Fruit fly (Drosophila melanogaster) whole organism, embryonic: Measurements from ENCODE around the gene Tlk.

Experiments
- CG10321 ChIP-seq: fragments of 200-800 bp; sonication (Bioruptor generic); IDR thresholded peaks from 2 replicates; pipeline ENCODE4 v1.3.6; 2022; ENCODE audit warnings: missing biosample characterization, missing genetic modification characterization
- CG12155 ChIP-seq: fragments of 200-800 bp; sonication (Bioruptor generic); optimal IDR thresholded peaks from 3 replicates; lab custom pipeline; 2016; ENCODE audit warnings: missing biosample characterization, missing genetic modification characterization
- CG12236 ChIP-seq: fragments of 200-800 bp; sonication (Bioruptor generic); optimal IDR thresholded peaks from 2 replicates; lab custom pipeline; 2016; ENCODE audit warnings: missing biosample characterization, missing genetic modification characterization
- CG1233 ChIP-seq: fragments of 200-800 bp; sonication (Bioruptor generic); optimal IDR thresholded peaks from 4 replicates; lab custom pipeline; 2018; ENCODE audit warnings: missing biosample characterization, mild to moderate bottlenecking, missing genetic modification characterization
- CG12659 ChIP-seq: fragments of 200-800 bp; sonication (Bioruptor generic); optimal IDR thresholded peaks from 3 replicates; lab custom pipeline; 2017; ENCODE audit warnings: mild to moderate bottlenecking, missing biosample characterization, missing genetic modification reagents, missing genetic modification characterization
- CG15011 ChIP-seq: fragments of 200-800 bp; sonication (Bioruptor generic); optimal IDR thresholded peaks from 3 replicates; lab custom pipeline; 2018; ENCODE audit warnings: missing biosample characterization, mild to moderate bottlenecking, missing genetic modification characterization
- CG15601 ChIP-seq: fragments of 200-800 bp; sonication (Bioruptor generic); optimal IDR thresholded peaks from 3 replicates; lab custom pipeline; 2019; ENCODE audit warnings: missing biosample characterization, mild to moderate bottlenecking, missing genetic modification characterization, moderate library complexity
- CG16863 ChIP-seq: fragments of 200-800 bp; sonication (Bioruptor generic); optimal IDR thresholded peaks from 3 replicates; lab custom pipeline; 2016; ENCODE audit warnings: missing biosample characterization, missing genetic modification characterization
- CG18011 ChIP-seq: fragments of 200-800 bp; sonication (Bioruptor generic); optimal IDR thresholded peaks from 2 replicates; lab custom pipeline; 2017; ENCODE audit warnings: missing biosample characterization, missing genetic modification characterization, mild to moderate bottlenecking, moderate library complexity, missing genotype
- CG18262 ChIP-seq: fragments of 200-800 bp; optimal IDR thresholded peaks from 3 replicates; lab custom pipeline; 2019; ENCODE audit warnings: missing biosample characterization, mild to moderate bottlenecking, missing genetic modification characterization, moderate library complexity
- CG30020 ChIP-seq: fragments of 200-800 bp; optimal IDR thresholded peaks from 2 replicates; lab custom pipeline; 2019; ENCODE audit warnings: missing biosample characterization, mild to moderate bottlenecking, missing genetic modification characterization, moderate library complexity
- CG31388 ChIP-seq: fragments of 200-800 bp; sonication (Bioruptor generic); optimal IDR thresholded peaks from 2 replicates; lab custom pipeline; 2016; ENCODE audit warnings: missing biosample characterization, missing genetic modification characterization
- CG4404 ChIP-seq: fragments of 200-800 bp; sonication (Bioruptor generic); IDR thresholded peaks from 2 replicates; pipeline ENCODE4 v1.3.6; 2022; ENCODE audit warnings: missing biosample characterization, missing genetic modification characterization
- CG7556 ChIP-seq: fragments of 200-800 bp; sonication (Bioruptor generic); optimal IDR thresholded peaks from 2 replicates; lab custom pipeline; 2017; ENCODE audit warnings: missing biosample characterization, mild to moderate bottlenecking, missing genetic modification characterization
- CG7839 ChIP-seq: fragments of 200-800 bp; sonication (Bioruptor generic); optimal IDR thresholded peaks from 3 replicates; lab custom pipeline; 2018; ENCODE audit warnings: missing biosample characterization, mild to moderate bottlenecking, missing genetic modification characterization, moderate library complexity
- CrebB ChIP-seq: fragments of 200-800 bp; sonication (Bioruptor generic); optimal IDR thresholded peaks from 3 replicates; lab custom pipeline; 2018; ENCODE audit warnings: missing biosample characterization, mild to moderate bottlenecking, missing genetic modification characterization
- Dad ChIP-seq: fragments of 200-800 bp; sonication (Bioruptor generic); optimal IDR thresholded peaks from 3 replicates; lab custom pipeline; 2016; ENCODE audit warnings: missing biosample characterization, missing genetic modification characterization
- Elba2 ChIP-seq: fragments of 200-800 bp; sonication (Bioruptor generic); optimal IDR thresholded peaks from 3 replicates; lab custom pipeline; 2016; ENCODE audit warnings: missing biosample characterization, missing genetic modification characterization
- HLH3B ChIP-seq: fragments of 200-800 bp; sonication (Bioruptor generic); IDR thresholded peaks from 2 replicates; pipeline ENCODE4 v1.3.6; 2022; ENCODE audit warnings: missing biosample characterization, missing genetic modification characterization
- Hr78 ChIP-seq, 2 experiments: fragments of 200-800 bp in 1 of 2; fragments of >200 bp in 1 of 2; sonication (Bioruptor generic) in 1 of 2; optimal IDR thresholded peaks; 2 replicates each; lab custom pipeline; 2017 to 2019; ENCODE audit warnings: missing biosample characterization in 2 of 2, missing genetic modification characterization in 2 of 2, mild to moderate bottlenecking in 1 of 2, moderate library complexity in 1 of 2
- Jarid2 ChIP-seq: fragments of 200-800 bp; sonication (Bioruptor generic); optimal IDR thresholded peaks from 3 replicates; lab custom pipeline; 2017; ENCODE audit warnings: mild to moderate bottlenecking, missing biosample characterization, missing genetic modification reagents, missing genetic modification characterization
- Myb ChIP-seq: fragments of 200-800 bp; sonication (Bioruptor generic); optimal IDR thresholded peaks from 2 replicates; lab custom pipeline; 2016; ENCODE audit warnings: missing biosample characterization, missing genetic modification characterization
- Nf-YB ChIP-seq: fragments of 200-800 bp; sonication (Bioruptor generic); optimal IDR thresholded peaks from 3 replicates; lab custom pipeline; 2019; ENCODE audit warnings: missing biosample characterization, mild to moderate bottlenecking, missing genetic modification characterization, moderate library complexity
- Oli ChIP-seq: fragments of 200-800 bp; sonication (Bioruptor generic); optimal IDR thresholded peaks from 2 replicates; lab custom pipeline; 2018; ENCODE audit warnings: missing biosample characterization, mild to moderate bottlenecking, missing genetic modification characterization, moderate library complexity
- Rx ChIP-seq: fragments of 200-800 bp; sonication (Bioruptor generic); IDR thresholded peaks from 2 replicates; pipeline ENCODE4 v1.3.6; 2022; ENCODE audit warnings: missing biosample characterization, missing genetic modification characterization
- Sry-β ChIP-seq: fragments of 200-800 bp; sonication (Bioruptor generic); optimal IDR thresholded peaks from 2 replicates; lab custom pipeline; 2018; ENCODE audit warnings: missing biosample characterization, mild to moderate bottlenecking, missing genetic modification characterization, moderate library complexity
- abd-A ChIP-seq: fragments of 200-800 bp; sonication (Bioruptor generic); optimal IDR thresholded peaks from 3 replicates; lab custom pipeline; 2019; ENCODE audit warnings: missing biosample characterization, mild to moderate bottlenecking, missing genetic modification characterization, moderate library complexity
- bbx ChIP-seq: fragments of 200-800 bp; sonication (Bioruptor generic); IDR thresholded peaks from 2 replicates; pipeline ENCODE4 v1.3.6; 2022; ENCODE audit warnings: missing biosample characterization, missing genetic modification characterization; ENCODE audit not compliant: partially characterized antibody
- corto ChIP-seq: fragments of 200-800 bp; sonication (Bioruptor generic); optimal IDR thresholded peaks from 2 replicates; lab custom pipeline; 2016; ENCODE audit warnings: missing biosample characterization, mild to moderate bottlenecking, missing genetic modification characterization, moderate library complexity
- cwo ChIP-seq: fragments of 200-800 bp; sonication (Bioruptor generic); optimal IDR thresholded peaks from 3 replicates; lab custom pipeline; 2017; ENCODE audit warnings: missing biosample characterization, missing genetic modification characterization, mild to moderate bottlenecking, moderate library complexity, missing genetic modification reagents
- da ChIP-seq: fragments of 200-800 bp; sonication (Bioruptor generic); optimal IDR thresholded peaks from 2 replicates; lab custom pipeline; 2016; ENCODE audit warnings: missing biosample characterization, missing genetic modification characterization
- dmrt11E ChIP-seq: fragments of 200-800 bp; sonication (Bioruptor generic); optimal IDR thresholded peaks from 3 replicates; lab custom pipeline; 2018; ENCODE audit warnings: missing biosample characterization, mild to moderate bottlenecking, missing genetic modification characterization, moderate library complexity
- dpn ChIP-seq, 2 experiments: fragments of 200-800 bp; sonication (Bioruptor generic); optimal IDR thresholded peaks; 3 replicates each; lab custom pipeline; 2016; ENCODE audit warnings: missing biosample characterization in 2 of 2, missing genetic modification characterization in 2 of 2
- fu2 ChIP-seq: fragments of 200-800 bp; sonication (Bioruptor generic); optimal IDR thresholded peaks from 2 replicates; lab custom pipeline; 2016; ENCODE audit warnings: missing biosample characterization, missing genetic modification characterization
- gsb-n ChIP-seq: fragments of 200-800 bp; sonication (Bioruptor generic); optimal IDR thresholded peaks from 3 replicates; lab custom pipeline; 2018; ENCODE audit warnings: missing biosample characterization, mild to moderate bottlenecking, missing genetic modification characterization
- hth ChIP-seq: fragments of >200 bp; optimal IDR thresholded peaks from 2 replicates; lab custom pipeline; 2017; ENCODE audit warnings: inconsistent platforms
- insv ChIP-seq, 2 experiments: fragments of 200-800 bp; sonication (Bioruptor generic); optimal IDR thresholded peaks; 3 replicates each; lab custom pipeline; 2016 to 2018; ENCODE audit warnings: missing biosample characterization in 2 of 2, missing genetic modification characterization in 2 of 2
- inv ChIP-seq: fragments of 200-800 bp; sonication (Bioruptor generic); IDR thresholded peaks from 2 replicates; pipeline ENCODE4 v1.3.6; 2022; ENCODE audit warnings: missing biosample characterization, missing genetic modification characterization; ENCODE audit not compliant: partially characterized antibody
- kay ChIP-seq: fragments of 200-800 bp; sonication (Bioruptor generic); optimal IDR thresholded peaks from 2 replicates; lab custom pipeline; 2016; ENCODE audit warnings: missing biosample characterization, missing genetic modification characterization
- lab ChIP-seq: fragments of 200-800 bp; sonication (Bioruptor generic); optimal IDR thresholded peaks from 3 replicates; lab custom pipeline; 2017; ENCODE audit warnings: missing biosample characterization, missing genetic modification characterization, mild to moderate bottlenecking, moderate library complexity, missing genetic modification reagents
- nau ChIP-seq: fragments of 200-800 bp; sonication (Bioruptor generic); optimal IDR thresholded peaks from 3 replicates; lab custom pipeline; 2017; ENCODE audit warnings: missing biosample characterization, mild to moderate bottlenecking, missing genetic modification characterization, missing genetic modification reagents
- pan ChIP-seq, 4 experiments: fragments of >200 bp in 3 of 4; fragments of 200-800 bp in 1 of 4; sonication (Bioruptor generic) in 1 of 4; optimal IDR thresholded peaks in 3 of 4; IDR thresholded peaks in 1 of 4; 2 replicates each; pipeline versions ENCODE4 v1.3.6 to Lab custom; 2017 to 2022; ENCODE audit warnings: missing biosample characterization in 2 of 4, missing genetic modification characterization in 2 of 4, mixed read lengths in 1 of 4
- rib ChIP-seq: fragments of 200-800 bp; sonication (Bioruptor generic); IDR thresholded peaks from 2 replicates; pipeline ENCODE4 v1.3.6; 2022; ENCODE audit warnings: missing biosample characterization, missing genetic modification characterization
- sqz ChIP-seq: fragments of 200-800 bp; sonication (Bioruptor generic); optimal IDR thresholded peaks from 3 replicates; lab custom pipeline; 2018; ENCODE audit warnings: missing biosample characterization, mild to moderate bottlenecking, missing genetic modification characterization
- sr ChIP-seq: fragments of 200-800 bp; sonication (Bioruptor generic); IDR thresholded peaks from 3 replicates; pipeline ENCODE4 v1.3.6; 2022; ENCODE audit warnings: missing biosample characterization, missing genetic modification characterization
- tio ChIP-seq: fragments of 200-800 bp; sonication (Bioruptor generic); optimal IDR thresholded peaks from 2 replicates; lab custom pipeline; 2017; ENCODE audit warnings: missing biosample characterization, missing genetic modification characterization, inconsistent platforms
- twi ChIP-seq: fragments of 200-800 bp; optimal IDR thresholded peaks from 2 replicates; lab custom pipeline; 2019; ENCODE audit warnings: missing biosample characterization, mild to moderate bottlenecking, missing genetic modification characterization, moderate library complexity
- yki ChIP-seq: fragments of >200 bp; optimal IDR thresholded peaks from 3 replicates; lab custom pipeline; 2018

The Tlk gene

dm6 chrX:3775822-3776668 lies 56.2 kb downstream of the Tlk start (continued):
- TF ChIP-seq dpn (GFP tag; optimal IDR thresholded peaks at IDR 0.05; lab: Kevin White, UChicago) = no peak
- no peak for TF ChIP-seq CG1233 (GFP tag; lab: Kevin White, UChicago)
- TF ChIP-seq Nf-YB (GFP tag; lab: Kevin White, UChicago) = no peak
- no peak for TF ChIP-seq CG16863 (GFP tag; lab: Kevin White, UChicago)
- no peak for TF ChIP-seq CG7556
- TF ChIP-seq twi (tag; lab: Kevin White, UChicago) = no peak
- TF ChIP-seq kay (GFP tag; lab: Kevin White, UChicago) = no peak
- TF ChIP-seq CG12236 (GFP tag; lab: Kevin White, UChicago) = no peak
- no peak for TF ChIP-seq HLH3B (GFP tag; lab: Robert Waterston, UW)
- no peak for TF ChIP-seq CG12659 (GFP tag; lab: Kevin White, UChicago)
- TF ChIP-seq Dad = no peak
- TF ChIP-seq Rx (GFP tag; lab: Robert Waterston, UW) = no peak
- TF ChIP-seq fu2 (GFP tag; lab: Kevin White, UChicago) = no peak
- no peak for TF ChIP-seq Hr78 (GFP tag; optimal IDR thresholded peaks at IDR 0.05; lab: Kevin White, UChicago)
- TF ChIP-seq gsb-n (tag; lab: Kevin White, UChicago) = no peak
- TF ChIP-seq CG15011 = no peak
- TF ChIP-seq CrebB = no peak
- TF ChIP-seq abd-A = peak; percentile 68
- no peak for TF ChIP-seq CG4404 (GFP tag; lab: Robert Waterston, UW)
- TF ChIP-seq CG15601 (tag; lab: Kevin White, UChicago) = peak; percentile 10
- TF ChIP-seq CG30020 (tag; lab: Kevin White, UChicago) = no peak
- TF ChIP-seq pan (optimal IDR thresholded peaks at IDR 0.05; lab: Kevin White, UChicago) = no peak
- TF ChIP-seq pan (GFP tag; optimal IDR thresholded peaks at IDR 0.05 in 1 of 2, IDR thresholded peaks at IDR 0.05 in 1 of 2) = no peak
- no peak for TF ChIP-seq Myb (GFP tag; lab: Kevin White, UChicago)
- TF ChIP-seq rib (GFP tag; lab: Robert Waterston, UW) = peak; percentile 74; the same call in 1 of the 2 replicates
- peak; percentile 2 for TF ChIP-seq cwo (GFP tag; lab: Kevin White, UChicago)
- peak; percentile 57; the same call in 1 of the 2 replicates for TF ChIP-seq CG10321
- no peak for TF ChIP-seq CG18011
- no peak for TF ChIP-seq dmrt11E
- TF ChIP-seq inv (GFP tag; lab: Robert Waterston, UW) = no peak
- TF ChIP-seq Oli (tag; lab: Kevin White, UChicago) = no peak
- TF ChIP-seq Jarid2 (GFP tag; lab: Kevin White, UChicago) = peak; percentile 61
- TF ChIP-seq CG31388 (GFP tag; lab: Kevin White, UChicago) = no peak
- peak; percentile 75 for TF ChIP-seq corto (GFP tag; lab: Kevin White, UChicago)
- peak; percentile 2 for TF ChIP-seq CG7839
- no peak for TF ChIP-seq insv (GFP tag; optimal IDR thresholded peaks at IDR 0.05; lab: Kevin White, UChicago)
- TF ChIP-seq lab = peak; percentile 18
- TF ChIP-seq Elba2 (GFP tag; lab: Kevin White, UChicago) = no peak
- TF ChIP-seq sqz (GFP tag; lab: Kevin White, UChicago) = peak; percentile 95
- no peak for TF ChIP-seq da (GFP tag; lab: Kevin White, UChicago)
- TF ChIP-seq hth (lab: Kevin White, UChicago) = no peak
- TF ChIP-seq nau (GFP tag; lab: Kevin White, UChicago) = peak; percentile 9
- TF ChIP-seq yki (lab: Kevin White, UChicago) = peak; percentile 42
- TF ChIP-seq Sry-β (GFP tag; lab: Kevin White, UChicago) = no peak
- no peak for TF ChIP-seq tio (GFP tag; lab: Kevin White, UChicago)
- TF ChIP-seq sr (GFP tag; lab: Robert Waterston, UW) = no peak
- peak; percentile 83 for TF ChIP-seq CG12155 (GFP tag; lab: Kevin White, UChicago)
- TF ChIP-seq CG18262 (tag; lab: Kevin White, UChicago) = peak; percentile 14
- TF ChIP-seq bbx (GFP tag; lab: Robert Waterston, UW) = no peak
